Worm (Caenorhabditis elegans) whole organism, L4 larva: Measurements from ENCODE around the gene tba-4.

Experiments used
- ces-1 ChIP-seq: fragments of 150-350 bp; sonication (generic microtip); optimal IDR thresholded peaks from 4 replicates; lab custom pipeline; 2014; ENCODE audit warnings: missing biosample characterization, missing genetic modification reagents, missing genetic modification characterization
- hmg-1.1 ChIP-seq: fragments of 200-800 bp; sonication (Bioruptor generic); IDR thresholded peaks from 2 replicates; pipeline ENCODE4 v1.3.6; 2022; ENCODE audit warnings: missing genetic modification reagents, missing genetic modification characterization, missing compliant biosample characterization
- jun-1 ChIP-seq: fragments of 150-350 bp; optimal IDR thresholded peaks from 2 replicates; lab custom pipeline; 2014; ENCODE audit warnings: missing biosample characterization, missing genetic modification reagents, missing genetic modification characterization
- mxl-3 ChIP-seq: fragments of 200-800 bp; sonication (Bioruptor generic); optimal IDR thresholded peaks from 2 replicates; lab custom pipeline; 2018; ENCODE audit warnings: mild to moderate bottlenecking, missing genetic modification characterization, missing compliant biosample characterization
- nhr-28 ChIP-seq: fragments of 150-350 bp; optimal IDR thresholded peaks from 2 replicates; lab custom pipeline; 2014; ENCODE audit warnings: missing biosample characterization, missing genetic modification characterization
- nhr-77 ChIP-seq: fragments of 150-350 bp; optimal IDR thresholded peaks from 2 replicates; lab custom pipeline; 2014; ENCODE audit warnings: missing biosample characterization, missing genetic modification characterization
- unc-39 ChIP-seq: sonication (generic microtip); optimal IDR thresholded peaks from 2 replicates; lab custom pipeline; 2017; ENCODE audit warnings: missing biosample characterization, missing genetic modification characterization

ce11 chrII:10950107-10950679 lies 31.7 kb downstream of the tba-4 start, which contains the start of gene gst-5:
- TF ChIP-seq mxl-3 (GFP tag; lab: Kevin White, UChicago) (peak; percentile 92), jun-1 (tag; lab: Kevin White, UChicago) (no peak), unc-39 (tag; lab: Kevin White, UChicago) (no peak), hmg-1.1 (GFP tag; lab: Robert Waterston, UW) (peak; percentile 31; the same call in 1 of the 2 replicates), ces-1 (GFP tag; lab: Kevin White, UChicago) (no peak), nhr-28 (peak; percentile 98), nhr-77 (tag; lab: Kevin White, UChicago) (peak; percentile 1)
